Worm (Caenorhabditis elegans) whole organism, early embryonic: ENCODE results near the gene rpn-1.

Source experiments
- B0310.2 ChIP-seq: sonication (generic microtip); optimal IDR thresholded peaks from 2 replicates; lab custom pipeline; 2016; ENCODE audit warnings: mild to moderate bottlenecking, missing genetic modification characterization, missing compliant biosample characterization
- F13C5.2 ChIP-seq: sonication (generic microtip); optimal IDR thresholded peaks from 2 replicates; lab custom pipeline; 2017; ENCODE audit warnings: mild to moderate bottlenecking, missing genetic modification characterization, inconsistent platforms, missing compliant biosample characterization
- aly-1 ChIP-seq: sonication (generic microtip); optimal IDR thresholded peaks from 2 replicates; lab custom pipeline; 2016; ENCODE audit warnings: missing genetic modification characterization, missing compliant biosample characterization
- ama-1 ChIP-seq: fragments of 150-350 bp; optimal IDR thresholded peaks from 2 replicates; lab custom pipeline; 2014
- ceh-13 ChIP-seq: fragments of 200-800 bp; sonication (Bioruptor generic); optimal IDR thresholded peaks from 2 replicates; lab custom pipeline; 2018; ENCODE audit warnings: mild to moderate bottlenecking, missing genetic modification characterization, missing compliant biosample characterization
- ceh-36 ChIP-seq: sonication (generic microtip); optimal IDR thresholded peaks from 2 replicates; lab custom pipeline; 2016; ENCODE audit warnings: missing genetic modification characterization, inconsistent platforms, missing compliant biosample characterization
- ets-7 ChIP-seq: sonication (generic microtip); optimal IDR thresholded peaks from 2 replicates; lab custom pipeline; 2016; ENCODE audit warnings: missing genotype, missing genetic modification characterization, missing compliant biosample characterization
- flt-1 ChIP-seq: fragments of 200-800 bp; sonication (Bioruptor generic); IDR thresholded peaks from 2 replicates; pipeline ENCODE4 v1.3.6; 2022; ENCODE audit warnings: missing genetic modification characterization, missing compliant biosample characterization
- hmbx-1 ChIP-seq: sonication (generic microtip); optimal IDR thresholded peaks from 2 replicates; lab custom pipeline; 2016; ENCODE audit warnings: mild to moderate bottlenecking, missing genetic modification characterization, missing compliant biosample characterization
- hmg-4 ChIP-seq: fragments of 200-800 bp; sonication (Bioruptor generic); optimal IDR thresholded peaks from 2 replicates; lab custom pipeline; 2018; ENCODE audit warnings: mild to moderate bottlenecking, missing genetic modification characterization, missing compliant biosample characterization
- hnd-1 ChIP-seq: sonication (generic microtip); optimal IDR thresholded peaks from 2 replicates; lab custom pipeline; 2016; ENCODE audit warnings: missing genetic modification characterization, missing compliant biosample characterization
- pes-1 ChIP-seq: fragments of 200-800 bp; sonication (Bioruptor generic); IDR thresholded peaks from 2 replicates; pipeline ENCODE4 v1.3.6; 2022; ENCODE audit warnings: missing genetic modification reagents, missing genetic modification characterization, missing compliant biosample characterization
- scrt-1 ChIP-seq: fragments of 200-800 bp; sonication (Bioruptor generic); IDR thresholded peaks from 2 replicates; pipeline ENCODE4 v1.3.6; 2022; ENCODE audit warnings: missing genetic modification characterization, missing compliant biosample characterization
- sea-1 ChIP-seq: fragments of 200-800 bp; sonication (Bioruptor generic); conservative IDR thresholded peaks from 2 replicates; pipeline ENCODE4 v1.3.6; 2022; ENCODE audit warnings: missing genetic modification characterization, missing compliant biosample characterization
- tbx-11 ChIP-seq: fragments of 200-800 bp; sonication (Bioruptor generic); IDR thresholded peaks from 2 replicates; pipeline ENCODE4 v1.3.6; 2022; ENCODE audit warnings: missing genetic modification characterization, missing compliant biosample characterization
- tbx-37 ChIP-seq: fragments of 200-800 bp; sonication (Bioruptor generic); conservative IDR thresholded peaks from 2 replicates; pipeline ENCODE4 v1.3.6; 2022; ENCODE audit warnings: missing genetic modification reagents, missing genetic modification characterization, missing compliant biosample characterization
- tra-4 ChIP-seq: sonication (generic microtip); optimal IDR thresholded peaks from 2 replicates; lab custom pipeline; 2017; ENCODE audit warnings: missing genetic modification characterization, missing compliant biosample characterization

rpn-1 gene

ce11 chrIV:6872958-6873357 is 36.8 kb downstream of the rpn-1 start, which contains the start of gene srx-19:
Gene srx-19 (plus strand): TSS chrIV:6873258.
- no peak for TF ChIP-seq sea-1 (GFP tag; lab: Robert Waterston, UW)
- TF ChIP-seq ama-1 = no peak
- no peak for TF ChIP-seq hmg-4
- no peak for TF ChIP-seq aly-1 (tag; lab: Kevin White, UChicago)
- TF ChIP-seq pes-1 (GFP tag; lab: Robert Waterston, UW) = no peak
- TF ChIP-seq ets-7 (tag; lab: Kevin White, UChicago) = no peak
- no peak for TF ChIP-seq hmbx-1
- TF ChIP-seq F13C5.2 (tag; lab: Kevin White, UChicago) = no peak
- no peak for TF ChIP-seq flt-1
- TF ChIP-seq ceh-13 = no peak
- TF ChIP-seq scrt-1 = no peak
- no peak for TF ChIP-seq tra-4
- no peak for TF ChIP-seq hnd-1

DNA sequence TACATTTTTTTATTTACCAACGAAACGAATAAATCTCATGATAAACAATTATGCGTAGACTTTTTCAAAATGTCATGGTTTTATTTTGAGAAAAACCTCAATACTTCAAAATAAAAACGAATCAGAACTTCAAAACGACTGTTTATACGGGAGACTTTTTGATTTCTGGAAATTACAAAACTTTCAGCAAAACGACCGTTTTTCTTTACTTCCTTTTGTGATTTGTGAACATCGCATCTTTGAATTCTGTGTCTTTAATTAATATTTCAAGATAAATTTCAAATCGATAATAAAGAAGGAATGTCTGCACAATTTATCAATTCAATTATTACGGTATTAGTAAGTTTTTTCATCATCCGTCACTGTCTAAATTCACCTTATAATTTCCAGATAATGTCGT is 41.9 kb downstream of the rpn-1 start, which contains the start of gene srx-20:
srx-20 (plus strand) TSS at position 301 of the 400 bp plus-strand sequence.
- TF ChIP-seq hmg-4 (no peak), hmbx-1 (no peak), hnd-1 (no peak), ets-7 (tag; lab: Kevin White, UChicago) (no peak), tra-4 (no peak), F13C5.2 (tag; lab: Kevin White, UChicago) (no peak), ceh-36 (no peak), aly-1 (tag; lab: Kevin White, UChicago) (no peak), tbx-11 (GFP tag; lab: Robert Waterston, UW) (no peak), tbx-37 (GFP tag; lab: Robert Waterston, UW) (no peak), ceh-13 (no peak), ama-1 (no peak), flt-1 (no peak), scrt-1 (no peak), sea-1 (GFP tag; lab: Robert Waterston, UW) (no peak), B0310.2 (tag; lab: Kevin White, UChicago) (no peak), pes-1 (GFP tag; lab: Robert Waterston, UW) (no peak)

- TF ChIP-seq pes-1 (GFP tag; lab: Robert Waterston, UW) (no peak), tra-4 (no peak), B0310.2 (tag; lab: Kevin White, UChicago) (no peak), scrt-1 (no peak), ceh-13 (no peak), hnd-1 (no peak), hmg-4 (no peak)
These were observed 50.4 kb downstream of the rpn-1 start, which contains the start of gene R13H7.2 for ce11 chrIV:6859270-6859669. Gene R13H7.2 (minus strand): TSS chrIV:6859370.
